Worm (Caenorhabditis elegans): ENCODE data around the gene ZC443.1.

ce11 chrV:12803274-12803673 is 6.6 kb downstream of the ZC443.1 start, which contains the start of gene srbc-45:
- TF ChIP-seq ets-7 (tag; optimal IDR thresholded peaks at IDR 0.05) (no peak), ama-1 (optimal IDR thresholded peaks at IDR 0.05) (no peak), F13C5.2 (tag; optimal IDR thresholded peaks at IDR 0.05) (no peak), pes-1 (GFP tag; IDR thresholded peaks at IDR 0.05) (no peak)
